Worm (Caenorhabditis elegans) whole organism, L4/young adult: ENCODE data around the gene adbp-1.

Experiments
- W03F9.2 ChIP-seq: fragments of 150-350 bp; optimal IDR thresholded peaks from 2 replicates; lab custom pipeline; 2014; ENCODE audit warnings: missing biosample characterization, missing genetic modification characterization
- him-1 ChIP-seq: sonication (generic microtip); optimal IDR thresholded peaks from 2 replicates; lab custom pipeline; 2016; ENCODE audit warnings: missing genotype, missing genetic modification reagents, missing genetic modification characterization, missing compliant biosample characterization

ce11 chrII:11487999-11488398 is 44.0 kb downstream of the adbp-1 start, which contains the start of gene B0334.13:
- TF ChIP-seq W03F9.2 (tag; lab: Kevin White, UChicago) (no peak), him-1 (tag; lab: Kevin White, UChicago) (no peak)
